Worm (Caenorhabditis elegans) whole organism, young adult: Measurements from ENCODE around the gene col-187.

ENCODE experiments used
- F37B4.10 ChIP-seq: fragments of 200-800 bp; sonication (Bioruptor generic); IDR thresholded peaks from 2 replicates; pipeline ENCODE4 v1.3.6; 2022; ENCODE audit warnings: missing genetic modification characterization, missing compliant biosample characterization
- ZK185.1 ChIP-seq: sonication (generic microtip); optimal IDR thresholded peaks from 2 replicates; lab custom pipeline; 2016; ENCODE audit warnings: mild to moderate bottlenecking, missing genetic modification characterization, missing compliant biosample characterization; ENCODE audit not compliant: poor library complexity, severe bottlenecking
- akir-1 ChIP-seq: fragments of 200-800 bp; sonication (Bioruptor generic); optimal IDR thresholded peaks from 2 replicates; lab custom pipeline; 2018; ENCODE audit warnings: mild to moderate bottlenecking, missing genetic modification characterization, moderate library complexity, missing compliant biosample characterization
- attf-3 ChIP-seq: fragments of 200-800 bp; sonication (Bioruptor generic); conservative IDR thresholded peaks from 2 replicates; pipeline ENCODE4 v1.3.6; 2022; ENCODE audit warnings: missing genetic modification reagents, missing genetic modification characterization, missing compliant biosample characterization
- attf-5 ChIP-seq: fragments of 200-800 bp; sonication (Bioruptor generic); optimal IDR thresholded peaks from 2 replicates; lab custom pipeline; 2018; ENCODE audit warnings: mild to moderate bottlenecking, missing genetic modification characterization, missing compliant biosample characterization
- cebp-2 ChIP-seq: fragments of 200-800 bp; sonication (Bioruptor generic); IDR thresholded peaks from 2 replicates; pipeline ENCODE4 v1.3.6; 2022; ENCODE audit warnings: missing genetic modification characterization, missing compliant biosample characterization
- ceh-40 ChIP-seq: fragments of 200-800 bp; sonication (Bioruptor generic); IDR thresholded peaks from 2 replicates; pipeline ENCODE4 v1.3.6; 2022; ENCODE audit warnings: missing genetic modification characterization, missing compliant biosample characterization
- dpff-1 ChIP-seq: sonication (generic microtip); optimal IDR thresholded peaks from 2 replicates; lab custom pipeline; 2017; ENCODE audit warnings: mild to moderate bottlenecking, missing genetic modification characterization, missing compliant biosample characterization
- dpl-1 ChIP-seq: fragments of 150-350 bp; optimal IDR thresholded peaks from 2 replicates; lab custom pipeline; 2014; ENCODE audit warnings: missing biosample characterization, missing genetic modification reagents, missing genetic modification characterization
- egrh-3 ChIP-seq: fragments of 200-800 bp; sonication (Bioruptor generic); IDR thresholded peaks from 2 replicates; pipeline ENCODE4 v1.3.6; 2022; ENCODE audit warnings: missing genetic modification reagents, missing genetic modification characterization, missing compliant biosample characterization
- hmg-1.2 ChIP-seq: fragments of 200-800 bp; sonication (Bioruptor generic); IDR thresholded peaks from 2 replicates; pipeline ENCODE4 v1.3.6; 2022; ENCODE audit warnings: missing genetic modification reagents, missing genetic modification characterization, missing compliant biosample characterization
- hsf-1 ChIP-seq: fragments of 200-800 bp; sonication (Bioruptor generic); IDR thresholded peaks from 2 replicates; pipeline ENCODE4 v1.3.6; 2022; ENCODE audit warnings: missing genetic modification reagents, missing genetic modification characterization, missing compliant biosample characterization
- let-526 ChIP-seq: fragments of 200-800 bp; sonication (Bioruptor generic); IDR thresholded peaks from 2 replicates; pipeline ENCODE4 v1.3.6; 2022; ENCODE audit warnings: missing genetic modification reagents, missing genetic modification characterization, missing compliant biosample characterization
- madf-3 ChIP-seq: fragments of 200-800 bp; sonication (Bioruptor generic); IDR thresholded peaks from 2 replicates; pipeline ENCODE4 v1.3.6; 2022; ENCODE audit warnings: missing genetic modification reagents, missing genetic modification characterization, missing compliant biosample characterization
- mel-28 ChIP-seq: sonication (generic microtip); optimal IDR thresholded peaks from 2 replicates; lab custom pipeline; 2016; ENCODE audit warnings: borderline replicate concordance, mild to moderate bottlenecking, missing genetic modification characterization, missing compliant biosample characterization
- mxl-1 ChIP-seq: sonication (generic microtip); optimal IDR thresholded peaks from 2 replicates; lab custom pipeline; 2016; ENCODE audit warnings: missing genetic modification characterization, missing compliant biosample characterization
- nfya-1 ChIP-seq: sonication (generic microtip); optimal IDR thresholded peaks from 2 replicates; lab custom pipeline; 2017; ENCODE audit warnings: antibody characterized with exemption, missing compliant biosample characterization, missing genetic modification characterization, borderline replicate concordance; ENCODE audit not compliant: insufficient read depth
- nfyb-1 ChIP-seq: fragments of 200-800 bp; sonication (Bioruptor generic); IDR thresholded peaks from 2 replicates; pipeline ENCODE4 v1.3.6; 2022; ENCODE audit warnings: missing genetic modification reagents, missing genetic modification characterization, missing compliant biosample characterization
- nhr-179 ChIP-seq: sonication (generic microtip); optimal IDR thresholded peaks from 2 replicates; lab custom pipeline; 2016; ENCODE audit warnings: mild to moderate bottlenecking, missing genetic modification characterization, missing compliant biosample characterization
- nhr-80 ChIP-seq: sonication (generic microtip); optimal IDR thresholded peaks from 2 replicates; lab custom pipeline; 2016; ENCODE audit warnings: missing genetic modification characterization, missing compliant biosample characterization
- sdz-38 ChIP-seq: sonication (generic microtip); optimal IDR thresholded peaks from 2 replicates; lab custom pipeline; 2016; ENCODE audit warnings: missing genotype, missing genetic modification characterization, missing compliant biosample characterization
- snpc-4 ChIP-seq, 5 experiments: fragments of 150-350 bp in 1 of 5; sonication (generic microtip) in 4 of 5; optimal IDR thresholded peaks; 2 replicates each; lab custom pipeline; 2014 to 2018; ENCODE audit warnings: missing genetic modification characterization in 5 of 5, missing biosample characterization in 3 of 5, antibody characterized with exemption in 2 of 5, mild to moderate bottlenecking in 2 of 5, missing compliant biosample characterization in 2 of 5, missing genotype in 2 of 5, moderate library complexity in 2 of 5, missing genetic modification reagents in 1 of 5
- xnd-1 ChIP-seq: sonication (generic microtip); optimal IDR thresholded peaks from 2 replicates; lab custom pipeline; 2016; ENCODE audit warnings: missing genotype, missing genetic modification reagents, missing genetic modification characterization, missing compliant biosample characterization
- zfh-2 ChIP-seq: fragments of 200-800 bp; sonication (Bioruptor generic); conservative IDR thresholded peaks from 2 replicates; pipeline ENCODE4 v1.3.6; 2022; ENCODE audit warnings: missing genetic modification reagents, missing genetic modification characterization, missing compliant biosample characterization
- zim-3 ChIP-seq: sonication (generic microtip); optimal IDR thresholded peaks from 2 replicates; lab custom pipeline; 2017; ENCODE audit warnings: mild to moderate bottlenecking, missing genetic modification characterization, moderate library complexity, missing compliant biosample characterization
- ztf-28 ChIP-seq: fragments of 200-800 bp; sonication (Bioruptor generic); IDR thresholded peaks from 2 replicates; pipeline ENCODE4 v1.3.6; 2022; ENCODE audit warnings: missing genetic modification reagents, missing genetic modification characterization, missing compliant biosample characterization

col-187 gene

ce11 chrX:16117618-16118017 lies 44.9 kb downstream of the col-187 start:
- TF ChIP-seq zfh-2 (GFP tag; lab: Robert Waterston, UW) (peak; percentile 94), mel-28 (tag; lab: Kevin White, UChicago) (no peak), egrh-3 (peak; percentile 87; the same call in 1 of the 2 replicates), nhr-80 (no peak), F37B4.10 (0 out of 2 replicates have a peak, but pooled peaks have one; percentile 4), hmg-1.2 (GFP tag; lab: Robert Waterston, UW) (no peak)

- TF ChIP-seq snpc-4 (GFP tag; optimal IDR thresholded peaks at IDR 0.05; lab: Kevin White, UChicago), result no peak
- TF ChIP-seq snpc-4 (tag; optimal IDR thresholded peaks at IDR 0.05; lab: Kevin White, UChicago), result no peak
- TF ChIP-seq mxl-1 (tag; lab: Kevin White, UChicago), result no peak
- TF ChIP-seq let-526 (GFP tag; lab: Robert Waterston, UW), result no peak
- TF ChIP-seq attf-5 (GFP tag; lab: Kevin White, UChicago), result no peak
- no peak for TF ChIP-seq nhr-179 (tag; lab: Kevin White, UChicago)
- TF ChIP-seq akir-1 (GFP tag; lab: Kevin White, UChicago), result no peak
- no peak for TF ChIP-seq ZK185.1 (tag; lab: Kevin White, UChicago)
- no peak for TF ChIP-seq ceh-40 (GFP tag; lab: Robert Waterston, UW)
- no peak for TF ChIP-seq ztf-28
- no peak for TF ChIP-seq cebp-2 (GFP tag; lab: Robert Waterston, UW)
- no peak for TF ChIP-seq dpff-1 (tag; lab: Kevin White, UChicago)
- TF ChIP-seq xnd-1 (tag; lab: Kevin White, UChicago), result no peak
- no peak for TF ChIP-seq dpl-1 (GFP tag; lab: Kevin White, UChicago)
- TF ChIP-seq hsf-1 (GFP tag; lab: Robert Waterston, UW), result no peak
- TF ChIP-seq zim-3, result no peak
- TF ChIP-seq, all 124 proteins: peak for 0
Observed at ce11 chrX:16122628-16123027, 49.9 kb downstream of the col-187 start.

ce11 chrX:16124290-16124689 lies 51.6 kb downstream of the col-187 start:
- TF ChIP-seq madf-3 (GFP tag; lab: Robert Waterston, UW) (0 out of 2 replicates have a peak, but pooled peaks have one; percentile 49), nfyb-1 (GFP tag; lab: Robert Waterston, UW) (no peak), attf-3 (GFP tag; lab: Robert Waterston, UW) (no peak), zfh-2 (GFP tag; lab: Robert Waterston, UW) (peak; percentile 56; the same call in 1 of the 2 replicates), sdz-38 (no peak), nfya-1 (tag; lab: Kevin White, UChicago) (no peak), egrh-3 (peak; percentile 58; the same call in 1 of the 2 replicates)
